Fruit fly (Drosophila melanogaster): ENCODE results near the gene wnd.

The wnd gene

dm6 chr3L:19575650-19576049 lies 59.9 kb downstream of the wnd start (continued):
- TF ChIP-seq CG4328 (GFP tag; optimal IDR thresholded peaks at IDR 0.05) = peak; percentile 52
- TF ChIP-seq mirr (GFP tag; optimal IDR thresholded peaks at IDR 0.05) = no peak
- TF ChIP-seq vvl (GFP tag; IDR thresholded peaks at IDR 0.05) = peak; percentile 46; the same call in 1 of the 2 replicates
- no peak for TF ChIP-seq CG18476 (GFP tag; optimal IDR thresholded peaks at IDR 0.05)
- no peak for TF ChIP-seq cad (GFP tag; optimal IDR thresholded peaks at IDR 0.05)
- peak; percentile 13 for TF ChIP-seq CoRest (tag; optimal IDR thresholded peaks at IDR 0.05)
- no peak for TF ChIP-seq tio (GFP tag; optimal IDR thresholded peaks at IDR 0.05)
- no peak for TF ChIP-seq CG3163 (GFP tag; optimal IDR thresholded peaks at IDR 0.05)
- TF ChIP-seq CG6683 (GFP tag; optimal IDR thresholded peaks at IDR 0.05) = no peak
- TF ChIP-seq CG13287 (GFP tag; IDR thresholded peaks at IDR 0.05; ENCODE audit: partially characterized antibody) = no peak

- TF ChIP-seq Med (GFP tag) (peak; percentile 14), CG15696 (tag; optimal IDR thresholded peaks at IDR 0.05) (no peak), Hr39 (optimal IDR thresholded peaks at IDR 0.05) (peak; percentile 54), CG11696 (GFP tag; IDR thresholded peaks at IDR 0.05) (no peak), CG8478 (optimal IDR thresholded peaks at IDR 0.05) (no peak), CG11093 (GFP tag; IDR thresholded peaks at IDR 0.05) (0 out of 3 replicates have a peak, but pooled peaks have one; percentile 18)
Measured at dm6 chr3L:19574452-19574851, 61.1 kb downstream of the wnd start.

Measured in whole organism, embryonic.